Fruit fly (Drosophila melanogaster) whole organism, embryonic: Measurements from ENCODE around the gene RpL18.

Experiments used
- ATbp ChIP-seq: fragments of 200-800 bp; sonication (Bioruptor generic); optimal IDR thresholded peaks from 2 replicates; lab custom pipeline; 2017; ENCODE audit warnings: missing biosample characterization, mild to moderate bottlenecking, missing genetic modification characterization, missing genetic modification reagents
- Abd-B ChIP-seq: fragments of 200-800 bp; sonication (Bioruptor generic); optimal IDR thresholded peaks from 2 replicates; lab custom pipeline; 2018; ENCODE audit warnings: missing biosample characterization, mild to moderate bottlenecking, missing genetic modification characterization, moderate library complexity
- CG10209 ChIP-seq: fragments of 200-800 bp; sonication (Bioruptor generic); optimal IDR thresholded peaks from 3 replicates; lab custom pipeline; 2017; ENCODE audit warnings: missing biosample characterization, mild to moderate bottlenecking, missing genetic modification characterization, missing genetic modification reagents
- CG10366 ChIP-seq: fragments of 200-800 bp; sonication (Bioruptor generic); IDR thresholded peaks from 2 replicates; pipeline ENCODE4 v1.3.6; 2022; ENCODE audit warnings: missing biosample characterization, missing genetic modification characterization
- CG11723 ChIP-seq: fragments of 200-800 bp; sonication (Bioruptor generic); optimal IDR thresholded peaks from 2 replicates; lab custom pipeline; 2017; ENCODE audit warnings: missing biosample characterization, mild to moderate bottlenecking, missing genetic modification characterization
- CG1233 ChIP-seq: fragments of 200-800 bp; sonication (Bioruptor generic); optimal IDR thresholded peaks from 4 replicates; lab custom pipeline; 2018; ENCODE audit warnings: missing biosample characterization, mild to moderate bottlenecking, missing genetic modification characterization
- CG14710 ChIP-seq: fragments of 200-800 bp; sonication (Bioruptor generic); optimal IDR thresholded peaks from 3 replicates; lab custom pipeline; 2019; ENCODE audit warnings: missing biosample characterization, mild to moderate bottlenecking, missing genetic modification characterization, moderate library complexity
- CG15073 ChIP-seq: fragments of 200-800 bp; sonication (Bioruptor generic); optimal IDR thresholded peaks from 2 replicates; lab custom pipeline; 2016; ENCODE audit warnings: missing biosample characterization, missing genetic modification characterization
- CG16779 ChIP-seq: fragments of 200-800 bp; sonication (Bioruptor generic); IDR thresholded peaks from 2 replicates; pipeline ENCODE4 v1.3.6; 2022; ENCODE audit warnings: missing biosample characterization, missing genetic modification characterization
- CG1792 ChIP-seq: fragments of 200-800 bp; sonication (Bioruptor generic); optimal IDR thresholded peaks from 2 replicates; lab custom pipeline; 2016; ENCODE audit warnings: missing biosample characterization, missing genetic modification characterization
- CG1832 ChIP-seq: fragments of 200-800 bp; sonication (Bioruptor generic); optimal IDR thresholded peaks from 2 replicates; lab custom pipeline; 2017; ENCODE audit warnings: missing biosample characterization, mild to moderate bottlenecking, missing genetic modification characterization, inconsistent platforms
- CG18619 ChIP-seq: fragments of 200-800 bp; sonication (Bioruptor generic); optimal IDR thresholded peaks from 3 replicates; lab custom pipeline; 2017; ENCODE audit warnings: missing biosample characterization, mild to moderate bottlenecking, missing genetic modification characterization
- CG2712 ChIP-seq: fragments of 200-800 bp; optimal IDR thresholded peaks from 3 replicates; lab custom pipeline; 2019; ENCODE audit warnings: missing biosample characterization, mild to moderate bottlenecking, missing genetic modification characterization, moderate library complexity
- CG34224 ChIP-seq: fragments of 200-800 bp; sonication (Bioruptor generic); IDR thresholded peaks from 3 replicates; pipeline ENCODE4 v1.3.6; 2022; ENCODE audit warnings: missing biosample characterization, missing genetic modification characterization; ENCODE audit not compliant: partially characterized antibody
- CG34422 ChIP-seq: fragments of 200-800 bp; sonication (Bioruptor generic); IDR thresholded peaks from 3 replicates; pipeline ENCODE4 v1.3.6; 2022; ENCODE audit warnings: missing biosample characterization, missing genetic modification characterization
- CG4282 ChIP-seq: fragments of 200-800 bp; sonication (Bioruptor generic); optimal IDR thresholded peaks from 2 replicates; lab custom pipeline; 2016; ENCODE audit warnings: missing biosample characterization, missing genetic modification characterization
- CG4360 ChIP-seq: fragments of 200-800 bp; sonication (Bioruptor generic); IDR thresholded peaks from 2 replicates; pipeline ENCODE4 v1.3.6; 2022; ENCODE audit warnings: missing biosample characterization, missing genetic modification characterization
- CG4617 ChIP-seq: fragments of 200-800 bp; sonication (Bioruptor generic); optimal IDR thresholded peaks from 3 replicates; lab custom pipeline; 2016; ENCODE audit warnings: missing biosample characterization, missing genetic modification characterization, borderline replicate concordance
- CG6689 ChIP-seq: fragments of 200-800 bp; sonication (Bioruptor generic); IDR thresholded peaks from 2 replicates; pipeline ENCODE4 v1.3.6; 2022; ENCODE audit warnings: missing biosample characterization, missing genetic modification characterization
- CG7271 ChIP-seq: fragments of 200-800 bp; sonication (Bioruptor generic); optimal IDR thresholded peaks from 2 replicates; lab custom pipeline; 2018; ENCODE audit warnings: missing biosample characterization, mild to moderate bottlenecking, missing genetic modification characterization, moderate library complexity
- D19B ChIP-seq: fragments of 200-800 bp; sonication (Bioruptor generic); optimal IDR thresholded peaks from 2 replicates; lab custom pipeline; 2017; ENCODE audit warnings: missing biosample characterization, mild to moderate bottlenecking, missing genetic modification characterization
- Dad ChIP-seq: fragments of 200-800 bp; sonication (Bioruptor generic); optimal IDR thresholded peaks from 3 replicates; lab custom pipeline; 2016; ENCODE audit warnings: missing biosample characterization, missing genetic modification characterization
- HLHmδ ChIP-seq: fragments of 200-800 bp; sonication (Bioruptor generic); optimal IDR thresholded peaks from 2 replicates; lab custom pipeline; 2018; ENCODE audit warnings: missing biosample characterization, mild to moderate bottlenecking, missing genetic modification characterization, moderate library complexity
- Hmx ChIP-seq: fragments of 200-800 bp; sonication (Bioruptor generic); optimal IDR thresholded peaks from 2 replicates; lab custom pipeline; 2016; ENCODE audit warnings: missing biosample characterization, missing genetic modification characterization
- MBD-R2 ChIP-seq: fragments of 200-800 bp; sonication (Bioruptor generic); IDR thresholded peaks from 2 replicates; pipeline ENCODE4 v1.3.6; 2022; ENCODE audit warnings: missing biosample characterization, missing genetic modification characterization
- Oli ChIP-seq: fragments of 200-800 bp; sonication (Bioruptor generic); optimal IDR thresholded peaks from 2 replicates; lab custom pipeline; 2018; ENCODE audit warnings: missing biosample characterization, mild to moderate bottlenecking, missing genetic modification characterization, moderate library complexity
- Optix ChIP-seq: fragments of 200-800 bp; sonication (Bioruptor generic); IDR thresholded peaks from 3 replicates; pipeline ENCODE4 v1.3.6; 2022; ENCODE audit warnings: missing biosample characterization, missing genetic modification characterization
- al ChIP-seq: fragments of 200-800 bp; sonication (Bioruptor generic); IDR thresholded peaks from 2 replicates; pipeline ENCODE4 v1.3.6; 2022; ENCODE audit warnings: missing biosample characterization, missing genetic modification characterization
- bab2 ChIP-seq: fragments of 200-800 bp; sonication (Bioruptor generic); optimal IDR thresholded peaks from 2 replicates; lab custom pipeline; 2016; ENCODE audit warnings: missing biosample characterization, missing genetic modification characterization
- chinmo ChIP-seq: fragments of 200-800 bp; sonication (Bioruptor generic); IDR thresholded peaks from 4 replicates; pipeline ENCODE4 v1.3.6; 2022; ENCODE audit warnings: missing biosample characterization, missing genetic modification characterization; ENCODE audit not compliant: partially characterized antibody
- ci ChIP-seq: fragments of 200-800 bp; sonication (Bioruptor generic); IDR thresholded peaks from 3 replicates; pipeline ENCODE4 v1.3.6; 2022; ENCODE audit warnings: missing biosample characterization, missing genetic modification characterization
- fd102C ChIP-seq: fragments of 200-800 bp; sonication (Bioruptor generic); optimal IDR thresholded peaks from 2 replicates; lab custom pipeline; 2018; ENCODE audit warnings: missing biosample characterization, mild to moderate bottlenecking, missing genetic modification characterization, moderate library complexity
- gce ChIP-seq: fragments of 200-800 bp; sonication (Bioruptor generic); IDR thresholded peaks from 3 replicates; pipeline ENCODE4 v1.3.6; 2022; ENCODE audit warnings: missing biosample characterization, missing genetic modification characterization
- gfzf ChIP-seq: fragments of 200-800 bp; sonication (Bioruptor generic); optimal IDR thresholded peaks from 2 replicates; lab custom pipeline; 2016; ENCODE audit warnings: missing biosample characterization, mild to moderate bottlenecking, missing genetic modification characterization, moderate library complexity
- gsb ChIP-seq: fragments of 200-800 bp; sonication (Bioruptor generic); IDR thresholded peaks from 2 replicates; pipeline ENCODE4 v1.3.6; 2022; ENCODE audit warnings: missing biosample characterization, missing genetic modification characterization
- hth ChIP-seq: fragments of >200 bp; optimal IDR thresholded peaks from 2 replicates; lab custom pipeline; 2017; ENCODE audit warnings: inconsistent platforms
- knrl ChIP-seq: fragments of 200-800 bp; sonication (Bioruptor generic); IDR thresholded peaks from 3 replicates; pipeline ENCODE4 v1.3.6; 2022; ENCODE audit warnings: missing biosample characterization, missing genetic modification characterization; ENCODE audit not compliant: partially characterized antibody
- lilli ChIP-seq: fragments of 200-800 bp; sonication (Bioruptor generic); optimal IDR thresholded peaks from 3 replicates; lab custom pipeline; 2016; ENCODE audit warnings: missing biosample characterization, missing genetic modification characterization
- lola ChIP-seq, 3 experiments: fragments of >200 bp in 2 of 3; fragments of 200-800 bp in 1 of 3; sonication (Bioruptor generic) in 1 of 3; optimal IDR thresholded peaks; 2 replicates each; lab custom pipeline; 2017 to 2019; ENCODE audit warnings: missing biosample characterization in 3 of 3, missing genetic modification characterization in 3 of 3, mild to moderate bottlenecking in 1 of 3, moderate library complexity in 1 of 3
- nerfin-1 ChIP-seq: fragments of 200-800 bp; sonication (Bioruptor generic); optimal IDR thresholded peaks from 3 replicates; lab custom pipeline; 2019; ENCODE audit warnings: missing biosample characterization, mild to moderate bottlenecking, missing genetic modification characterization, moderate library complexity
- peb ChIP-seq: fragments of 200-800 bp; sonication (Bioruptor generic); IDR thresholded peaks from 2 replicates; pipeline ENCODE4 v1.3.6; 2022; ENCODE audit warnings: missing biosample characterization, missing genetic modification characterization
- prd ChIP-seq, 3 experiments: fragments of >200 bp in 2 of 3; fragments of 200-800 bp in 1 of 3; sonication (Bioruptor generic) in 1 of 3; optimal IDR thresholded peaks in 2 of 3; IDR thresholded peaks in 1 of 3; 2 replicates in 2 of 3; 3 replicates in 1 of 3; pipeline versions ENCODE4 v1.3.6 to Lab custom; 2017 to 2022; ENCODE audit warnings: missing biosample characterization in 1 of 3, missing genetic modification characterization in 1 of 3
- pros ChIP-seq: fragments of 200-800 bp; sonication (Bioruptor generic); optimal IDR thresholded peaks from 3 replicates; lab custom pipeline; 2019; ENCODE audit warnings: missing biosample characterization, mild to moderate bottlenecking, missing genetic modification characterization, moderate library complexity
- pum ChIP-seq: fragments of 200-800 bp; sonication (Bioruptor generic); optimal IDR thresholded peaks from 2 replicates; lab custom pipeline; 2016; ENCODE audit warnings: missing biosample characterization, missing genetic modification characterization
- slou ChIP-seq: fragments of 200-800 bp; sonication (Bioruptor generic); optimal IDR thresholded peaks from 3 replicates; lab custom pipeline; 2016; ENCODE audit warnings: missing biosample characterization, missing genetic modification characterization
- sug ChIP-seq: fragments of 200-800 bp; optimal IDR thresholded peaks from 2 replicates; lab custom pipeline; 2019; ENCODE audit warnings: missing biosample characterization, mild to moderate bottlenecking, missing genetic modification characterization, moderate library complexity
- trh ChIP-seq: fragments of 200-800 bp; sonication (Bioruptor generic); optimal IDR thresholded peaks from 2 replicates; lab custom pipeline; 2016; ENCODE audit warnings: missing biosample characterization, missing genetic modification characterization
- twi ChIP-seq: fragments of 200-800 bp; optimal IDR thresholded peaks from 2 replicates; lab custom pipeline; 2019; ENCODE audit warnings: missing biosample characterization, mild to moderate bottlenecking, missing genetic modification characterization, moderate library complexity
- usp ChIP-seq: fragments of >200 bp; optimal IDR thresholded peaks from 2 replicates; lab custom pipeline; 2017; ENCODE audit warnings: missing biosample characterization, missing genetic modification characterization
- zen2 ChIP-seq: fragments of 200-800 bp; sonication (Bioruptor generic); IDR thresholded peaks from 3 replicates; pipeline ENCODE4 v1.3.6; 2022; ENCODE audit warnings: missing biosample characterization, missing genetic modification characterization; ENCODE audit not compliant: partially characterized antibody

Gene RpL18

dm6 chr3L:7243775-7244438 is 2.8 kb upstream of the RpL18 start, which contains the start of the genes mRpL50 and mei-P22 (continued):
- TF ChIP-seq CG11723 (GFP tag; lab: Kevin White, UChicago): no peak
- TF ChIP-seq twi (tag; lab: Kevin White, UChicago): no peak
- no peak for TF ChIP-seq CG34422
- TF ChIP-seq prd (optimal IDR thresholded peaks at IDR 0.05; lab: Kevin White, UChicago): no peak
- TF ChIP-seq prd (GFP tag; IDR thresholded peaks at IDR 0.05; lab: Robert Waterston, UW): no peak
- TF ChIP-seq knrl: peak; percentile 16; the same call in 1 of the 3 replicates
- no peak for TF ChIP-seq hth (lab: Kevin White, UChicago)
- TF ChIP-seq Dad: no peak
- TF ChIP-seq CG2712 (tag; lab: Kevin White, UChicago): peak; percentile 14
- no peak for TF ChIP-seq CG1233 (GFP tag; lab: Kevin White, UChicago)
- no peak for TF ChIP-seq al
- no peak for TF ChIP-seq D19B
- no peak for TF ChIP-seq CG1832 (GFP tag; lab: Kevin White, UChicago)
- TF ChIP-seq bab2 (GFP tag; lab: Kevin White, UChicago): peak; percentile 25
- no peak for TF ChIP-seq CG34224
- TF ChIP-seq zen2 (GFP tag; lab: Robert Waterston, UW): no peak
- TF ChIP-seq Oli (tag; lab: Kevin White, UChicago): no peak
- no peak for TF ChIP-seq Hmx (GFP tag; lab: Kevin White, UChicago)
- no peak for TF ChIP-seq lola (GFP tag; optimal IDR thresholded peaks at IDR 0.05; lab: Kevin White, UChicago)
- TF ChIP-seq CG18619 (GFP tag; lab: Kevin White, UChicago): no peak
- TF ChIP-seq fd102C: no peak
- no peak for TF ChIP-seq CG4360 (GFP tag; lab: Robert Waterston, UW)
- TF ChIP-seq usp: no peak
- no peak for TF ChIP-seq CG1792 (GFP tag; lab: Kevin White, UChicago)
- TF ChIP-seq ATbp (GFP tag; lab: Kevin White, UChicago): no peak
- TF ChIP-seq HLHmδ: no peak
- TF ChIP-seq sug: peak; percentile 27
- peak; percentile 9 for TF ChIP-seq lilli (GFP tag; lab: Kevin White, UChicago)
- peak; percentile 86 for TF ChIP-seq gfzf (GFP tag; lab: Kevin White, UChicago)
- no peak for TF ChIP-seq CG16779 (GFP tag; lab: Robert Waterston, UW)
- no peak for TF ChIP-seq trh (GFP tag; lab: Kevin White, UChicago)
- peak; percentile 49 for TF ChIP-seq CG14710
- no peak for TF ChIP-seq Optix (GFP tag; lab: Robert Waterston, UW)
- TF ChIP-seq CG7271 (tag; lab: Kevin White, UChicago): no peak
- no peak for TF ChIP-seq slou (GFP tag; lab: Kevin White, UChicago)
- TF ChIP-seq ci (GFP tag; lab: Robert Waterston, UW): no peak; the same call in 2 of the 3 replicates
- no peak for TF ChIP-seq CG4282 (GFP tag; lab: Kevin White, UChicago)
- peak; percentile 87 for TF ChIP-seq MBD-R2 (GFP tag; lab: Robert Waterston, UW)
- peak; percentile 74 for TF ChIP-seq CG4617 (GFP tag; lab: Kevin White, UChicago)
- TF ChIP-seq pros (GFP tag; lab: Kevin White, UChicago): no peak
- TF ChIP-seq Abd-B: peak; percentile 32
- TF ChIP-seq nerfin-1 (tag; lab: Kevin White, UChicago): no peak
- TF ChIP-seq gce: no peak
- no peak for TF ChIP-seq CG10209 (GFP tag; lab: Kevin White, UChicago)
- no peak for TF ChIP-seq CG10366 (GFP tag; lab: Robert Waterston, UW)
- no peak for TF ChIP-seq peb (GFP tag; lab: Robert Waterston, UW)
- TF ChIP-seq CG6689 (GFP tag; lab: Robert Waterston, UW): no peak
- TF ChIP-seq pum (GFP tag; lab: Kevin White, UChicago): peak; percentile 52
- no peak for TF ChIP-seq gsb (GFP tag; lab: Robert Waterston, UW)
- no peak for TF ChIP-seq chinmo
- no peak for TF ChIP-seq CG15073 (GFP tag; lab: Kevin White, UChicago)
